Worm (Caenorhabditis elegans) whole organism, L4/young adult: ENCODE results near the gene R10F2.4.

ENCODE experiments used
- W03F9.2 ChIP-seq: fragments of 150-350 bp; optimal IDR thresholded peaks from 2 replicates; lab custom pipeline; 2014; ENCODE audit warnings: missing biosample characterization, missing genetic modification characterization
- dao-5 ChIP-seq: sonication (generic microtip); optimal IDR thresholded peaks from 2 replicates; lab custom pipeline; 2016; ENCODE audit warnings: missing genotype, missing genetic modification characterization, moderate library complexity, missing compliant biosample characterization
- him-1 ChIP-seq: sonication (generic microtip); optimal IDR thresholded peaks from 2 replicates; lab custom pipeline; 2016; ENCODE audit warnings: missing genotype, missing genetic modification reagents, missing genetic modification characterization, missing compliant biosample characterization

- TF ChIP-seq dao-5 (tag; lab: Kevin White, UChicago) (no peak), him-1 (tag; lab: Kevin White, UChicago) (no peak), W03F9.2 (tag; lab: Kevin White, UChicago) (no peak)
Measured at ce11 chrIII:2901117-2901516, 21.8 kb downstream of the R10F2.4 start, which contains the start of gene idpa-1.
